Worm (Caenorhabditis elegans) whole organism, early embryonic: Measurements from ENCODE around the gene frpr-2.

Experiments
- B0310.2 ChIP-seq: sonication (generic microtip); optimal IDR thresholded peaks from 2 replicates; lab custom pipeline; 2016; ENCODE audit warnings: mild to moderate bottlenecking, missing genetic modification characterization, missing compliant biosample characterization
- aly-1 ChIP-seq: sonication (generic microtip); optimal IDR thresholded peaks from 2 replicates; lab custom pipeline; 2016; ENCODE audit warnings: missing genetic modification characterization, missing compliant biosample characterization
- ama-1 ChIP-seq: fragments of 150-350 bp; optimal IDR thresholded peaks from 2 replicates; lab custom pipeline; 2014

ce11 chrX:12916418-12916817 is 48.8 kb upstream of the frpr-2 start:
- no peak for TF ChIP-seq aly-1 (tag; lab: Kevin White, UChicago)
- TF ChIP-seq B0310.2 (tag; lab: Kevin White, UChicago), result no peak
- no peak for TF ChIP-seq ama-1 (lab: Kevin White, UChicago)
